Worm (Caenorhabditis elegans) whole organism, early embryonic: Measurements from ENCODE around the gene snx-14.

ENCODE experiments used
- B0310.2 ChIP-seq: sonication (generic microtip); optimal IDR thresholded peaks from 2 replicates; lab custom pipeline; 2016; ENCODE audit warnings: mild to moderate bottlenecking, missing genetic modification characterization, missing compliant biosample characterization
- F13C5.2 ChIP-seq: sonication (generic microtip); optimal IDR thresholded peaks from 2 replicates; lab custom pipeline; 2017; ENCODE audit warnings: mild to moderate bottlenecking, missing genetic modification characterization, inconsistent platforms, missing compliant biosample characterization
- aly-1 ChIP-seq: sonication (generic microtip); optimal IDR thresholded peaks from 2 replicates; lab custom pipeline; 2016; ENCODE audit warnings: missing genetic modification characterization, missing compliant biosample characterization
- ama-1 ChIP-seq: fragments of 150-350 bp; optimal IDR thresholded peaks from 2 replicates; lab custom pipeline; 2014
- ceh-13 ChIP-seq: fragments of 200-800 bp; sonication (Bioruptor generic); optimal IDR thresholded peaks from 2 replicates; lab custom pipeline; 2018; ENCODE audit warnings: mild to moderate bottlenecking, missing genetic modification characterization, missing compliant biosample characterization
- ceh-36 ChIP-seq: sonication (generic microtip); optimal IDR thresholded peaks from 2 replicates; lab custom pipeline; 2016; ENCODE audit warnings: missing genetic modification characterization, inconsistent platforms, missing compliant biosample characterization
- ets-7 ChIP-seq: sonication (generic microtip); optimal IDR thresholded peaks from 2 replicates; lab custom pipeline; 2016; ENCODE audit warnings: missing genotype, missing genetic modification characterization, missing compliant biosample characterization
- flt-1 ChIP-seq: fragments of 200-800 bp; sonication (Bioruptor generic); IDR thresholded peaks from 2 replicates; pipeline ENCODE4 v1.3.6; 2022; ENCODE audit warnings: missing genetic modification characterization, missing compliant biosample characterization
- hmbx-1 ChIP-seq: sonication (generic microtip); optimal IDR thresholded peaks from 2 replicates; lab custom pipeline; 2016; ENCODE audit warnings: mild to moderate bottlenecking, missing genetic modification characterization, missing compliant biosample characterization
- hmg-4 ChIP-seq: fragments of 200-800 bp; sonication (Bioruptor generic); optimal IDR thresholded peaks from 2 replicates; lab custom pipeline; 2018; ENCODE audit warnings: mild to moderate bottlenecking, missing genetic modification characterization, missing compliant biosample characterization
- hnd-1 ChIP-seq: sonication (generic microtip); optimal IDR thresholded peaks from 2 replicates; lab custom pipeline; 2016; ENCODE audit warnings: missing genetic modification characterization, missing compliant biosample characterization
- pes-1 ChIP-seq: fragments of 200-800 bp; sonication (Bioruptor generic); IDR thresholded peaks from 2 replicates; pipeline ENCODE4 v1.3.6; 2022; ENCODE audit warnings: missing genetic modification reagents, missing genetic modification characterization, missing compliant biosample characterization
- scrt-1 ChIP-seq: fragments of 200-800 bp; sonication (Bioruptor generic); IDR thresholded peaks from 2 replicates; pipeline ENCODE4 v1.3.6; 2022; ENCODE audit warnings: missing genetic modification characterization, missing compliant biosample characterization
- sea-1 ChIP-seq: fragments of 200-800 bp; sonication (Bioruptor generic); conservative IDR thresholded peaks from 2 replicates; pipeline ENCODE4 v1.3.6; 2022; ENCODE audit warnings: missing genetic modification characterization, missing compliant biosample characterization
- tbx-11 ChIP-seq: fragments of 200-800 bp; sonication (Bioruptor generic); IDR thresholded peaks from 2 replicates; pipeline ENCODE4 v1.3.6; 2022; ENCODE audit warnings: missing genetic modification characterization, missing compliant biosample characterization
- tbx-37 ChIP-seq: fragments of 200-800 bp; sonication (Bioruptor generic); conservative IDR thresholded peaks from 2 replicates; pipeline ENCODE4 v1.3.6; 2022; ENCODE audit warnings: missing genetic modification reagents, missing genetic modification characterization, missing compliant biosample characterization
- tra-4 ChIP-seq: sonication (generic microtip); optimal IDR thresholded peaks from 2 replicates; lab custom pipeline; 2017; ENCODE audit warnings: missing genetic modification characterization, missing compliant biosample characterization

The snx-14 gene

ce11 chrII:13508607-13509006 lies 22.4 kb downstream of the snx-14 start:
- TF ChIP-seq hnd-1 (tag; lab: Kevin White, UChicago) = no peak
- no peak for TF ChIP-seq F13C5.2 (tag; lab: Kevin White, UChicago)
- no peak for TF ChIP-seq ets-7 (tag; lab: Kevin White, UChicago)
- no peak for TF ChIP-seq tbx-11 (GFP tag; lab: Robert Waterston, UW)
- TF ChIP-seq hmbx-1 (tag; lab: Kevin White, UChicago) = no peak
- TF ChIP-seq ceh-13 = no peak
- TF ChIP-seq aly-1 (tag; lab: Kevin White, UChicago) = no peak
- no peak for TF ChIP-seq sea-1 (GFP tag; lab: Robert Waterston, UW)
- TF ChIP-seq tra-4 (tag; lab: Kevin White, UChicago) = no peak
- TF ChIP-seq B0310.2 = no peak
- TF ChIP-seq scrt-1 (GFP tag; lab: Robert Waterston, UW) = no peak

DNA sequence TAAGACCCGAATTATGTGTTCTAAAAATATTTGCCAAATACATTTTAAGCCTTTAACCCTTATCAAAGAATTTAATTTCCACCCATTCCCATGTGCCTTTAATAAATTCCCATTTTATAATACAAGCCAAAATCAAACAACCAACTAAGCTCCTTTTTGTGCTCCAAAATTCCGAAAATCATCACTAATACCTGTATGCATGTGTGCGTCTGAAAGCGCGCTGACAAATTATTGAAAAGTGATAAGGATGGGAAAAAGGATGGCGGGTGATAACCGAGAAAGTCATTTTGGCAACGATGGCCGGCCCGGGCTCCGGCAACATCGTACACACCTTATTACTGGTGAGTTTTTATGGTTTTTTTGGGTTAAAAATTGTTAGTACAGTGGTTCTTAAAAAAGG lies 23.5 kb downstream of the snx-14 start, which contains the start of gene nep-17:
TSS of gene nep-17 (plus strand) at position 285 of the 400 bp plus-strand sequence.
- TF ChIP-seq B0310.2 (no peak), hnd-1 (tag; lab: Kevin White, UChicago) (no peak), ceh-36 (no peak), ceh-13 (no peak), scrt-1 (GFP tag; lab: Robert Waterston, UW) (no peak), tbx-37 (GFP tag; lab: Robert Waterston, UW) (no peak), F13C5.2 (tag; lab: Kevin White, UChicago) (no peak), tbx-11 (GFP tag; lab: Robert Waterston, UW) (no peak), pes-1 (no peak), ets-7 (tag; lab: Kevin White, UChicago) (no peak), sea-1 (GFP tag; lab: Robert Waterston, UW) (no peak), ama-1 (lab: Kevin White, UChicago) (no peak), flt-1 (no peak), aly-1 (tag; lab: Kevin White, UChicago) (no peak), hmg-4 (GFP tag; lab: Kevin White, UChicago) (no peak), hmbx-1 (tag; lab: Kevin White, UChicago) (no peak), tra-4 (tag; lab: Kevin White, UChicago) (no peak)

DNA sequence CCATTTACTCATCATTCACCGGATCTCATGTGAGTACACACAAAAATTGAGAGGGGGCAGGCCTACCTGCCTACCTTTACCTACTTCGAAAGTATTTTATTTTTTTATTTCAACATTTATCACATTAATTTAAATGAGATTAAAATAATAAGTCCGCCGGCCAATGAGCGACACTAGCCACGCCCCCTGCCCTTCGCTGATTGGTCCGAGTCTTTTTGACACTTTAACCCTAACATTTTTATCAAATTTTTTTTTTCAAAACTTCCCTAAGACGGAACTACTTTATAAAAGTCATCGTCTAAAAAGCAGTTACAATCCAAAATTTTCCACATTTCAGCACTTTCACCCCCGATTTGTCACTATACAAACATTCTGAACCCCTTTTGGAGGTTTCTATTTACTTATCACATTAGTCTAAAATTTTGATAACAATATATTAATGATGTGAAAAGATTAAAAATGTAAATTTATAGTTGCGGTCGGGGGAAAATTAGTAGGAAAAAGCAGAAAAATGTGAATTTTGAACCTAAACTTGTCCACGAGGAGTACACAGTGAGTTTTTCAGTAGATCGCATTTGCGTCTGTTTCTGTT lies 24.9 kb downstream of the snx-14 start:
- TF ChIP-seq ets-7 (tag; lab: Kevin White, UChicago) (no peak), flt-1 (no peak), ceh-36 (no peak)

ce11 chrII:13505386-13505785 lies 25.6 kb downstream of the snx-14 start:
- TF ChIP-seq hmg-4 (GFP tag; lab: Kevin White, UChicago) (no peak), sea-1 (GFP tag; lab: Robert Waterston, UW) (no peak), aly-1 (tag; lab: Kevin White, UChicago) (no peak), ets-7 (tag; lab: Kevin White, UChicago) (no peak), ceh-36 (no peak), ama-1 (lab: Kevin White, UChicago) (no peak), hmbx-1 (tag; lab: Kevin White, UChicago) (no peak), tbx-11 (GFP tag; lab: Robert Waterston, UW) (no peak), tbx-37 (GFP tag; lab: Robert Waterston, UW) (no peak), scrt-1 (GFP tag; lab: Robert Waterston, UW) (no peak), F13C5.2 (tag; lab: Kevin White, UChicago) (no peak), hnd-1 (tag; lab: Kevin White, UChicago) (no peak), ceh-13 (no peak)

ce11 chrII:13503653-13504052 lies 27.4 kb downstream of the snx-14 start, which contains the start of gene F54F11.1:
F54F11.1 (plus strand) TSS chrII:13503953.
- TF ChIP-seq flt-1 (no peak), ama-1 (lab: Kevin White, UChicago) (no peak), tra-4 (tag; lab: Kevin White, UChicago) (no peak), pes-1 (no peak), ceh-13 (no peak), hnd-1 (tag; lab: Kevin White, UChicago) (no peak), ceh-36 (no peak)

DNA sequence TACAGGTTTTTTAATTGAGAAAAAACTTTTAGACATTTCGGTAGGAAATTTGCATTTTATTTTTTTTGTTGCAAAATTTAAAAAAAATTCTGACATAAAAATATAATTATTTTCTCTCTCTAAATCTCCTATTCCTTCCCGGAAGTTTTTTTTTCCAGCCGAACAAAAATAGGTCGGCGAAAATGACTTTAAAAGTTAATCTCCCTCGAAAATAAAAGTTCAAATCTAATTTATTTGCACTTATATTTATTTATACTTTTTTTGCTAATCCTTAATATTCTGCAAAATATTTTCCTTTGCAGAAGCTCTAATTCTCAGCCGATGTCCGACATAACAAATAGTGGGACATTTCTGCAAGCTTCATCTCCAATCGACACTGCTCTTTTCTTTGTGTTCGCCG lies 29.4 kb downstream of the snx-14 start, which contains the start of gene F45H10.5:
TSS of gene F45H10.5 (plus strand) at position 301 of the 400 bp plus-strand sequence.
- TF ChIP-seq B0310.2 (no peak), ets-7 (tag; lab: Kevin White, UChicago) (no peak), tbx-37 (GFP tag; lab: Robert Waterston, UW) (no peak), ama-1 (lab: Kevin White, UChicago) (no peak), aly-1 (tag; lab: Kevin White, UChicago) (no peak)

DNA sequence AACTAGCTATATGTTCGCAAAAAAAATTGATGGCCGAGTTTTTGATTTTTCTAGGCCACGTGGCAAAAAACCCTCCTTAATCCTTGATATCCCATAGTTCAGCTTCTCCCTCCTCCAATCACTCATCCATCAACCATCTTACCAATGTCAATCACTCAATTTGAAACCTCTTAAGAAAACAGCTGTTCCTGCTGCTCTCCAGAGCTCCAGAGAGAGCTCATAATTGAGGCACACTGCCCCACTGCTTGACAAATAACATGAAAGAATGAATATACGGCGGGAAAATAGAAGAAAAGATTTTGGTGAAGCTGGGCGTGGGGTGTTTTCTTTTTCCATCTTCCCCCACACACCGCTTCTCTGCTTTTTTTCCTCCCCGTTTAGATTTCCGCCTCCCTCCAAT lies 30.4 kb downstream of the snx-14 start:
- no peak for TF ChIP-seq tra-4 (tag; lab: Kevin White, UChicago)
- TF ChIP-seq scrt-1 (GFP tag; lab: Robert Waterston, UW) = no peak
- TF ChIP-seq ama-1 (lab: Kevin White, UChicago) = no peak
- TF ChIP-seq pes-1 = no peak
- TF ChIP-seq hmg-4 (GFP tag; lab: Kevin White, UChicago) = no peak
- no peak for TF ChIP-seq tbx-37 (GFP tag; lab: Robert Waterston, UW)
- no peak for TF ChIP-seq ceh-36
- TF ChIP-seq flt-1 = no peak
- TF ChIP-seq hmbx-1 (tag; lab: Kevin White, UChicago) = no peak
- no peak for TF ChIP-seq hnd-1 (tag; lab: Kevin White, UChicago)
- TF ChIP-seq ets-7 (tag; lab: Kevin White, UChicago) = no peak
- no peak for TF ChIP-seq sea-1 (GFP tag; lab: Robert Waterston, UW)
- TF ChIP-seq B0310.2 = no peak
- TF ChIP-seq F13C5.2 (tag; lab: Kevin White, UChicago) = no peak
- TF ChIP-seq tbx-11 (GFP tag; lab: Robert Waterston, UW) = no peak
- no peak for TF ChIP-seq aly-1 (tag; lab: Kevin White, UChicago)
- TF ChIP-seq ceh-13 = no peak
